Fruit fly (Drosophila melanogaster): ENCODE data around the gene haf.

DNA sequence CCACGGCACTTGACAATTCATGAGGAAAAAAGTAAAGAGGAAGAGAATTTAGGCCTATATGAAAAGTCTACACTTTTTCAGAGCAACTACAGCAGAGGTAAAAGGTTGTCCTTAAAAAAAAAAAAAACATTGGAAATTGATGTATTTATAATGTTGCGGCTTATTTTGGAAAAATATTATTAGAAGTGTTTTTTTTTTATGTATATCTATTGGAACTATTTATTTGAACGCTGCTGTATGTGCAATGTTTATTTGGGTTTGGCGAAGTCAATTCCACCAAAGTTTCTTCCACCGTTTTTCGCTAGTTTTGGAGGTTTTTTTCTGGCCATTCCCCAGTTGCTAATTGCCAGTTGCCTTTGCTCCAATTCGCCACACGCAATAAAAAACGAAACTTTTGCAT is 100.9 kb downstream of the haf start:
- TF ChIP-seq CG8478 (optimal IDR thresholded peaks at IDR 0.05), result no peak
- TF ChIP-seq CTCF (optimal IDR thresholded peaks at IDR 0.05), result no peak

Measured in S2 (cell line).